Worm (Caenorhabditis elegans) whole organism, late embryonic: Measurements from ENCODE around the gene JC8.4.
A peak's percentile ranks its signal among the peaks of the same experiment; 100 is the strongest.

Source experiments
- C08G9.2 ChIP-seq: sonication (generic microtip); optimal IDR thresholded peaks from 2 replicates; lab custom pipeline; 2016; ENCODE audit warnings: mild to moderate bottlenecking, missing genetic modification characterization, moderate library complexity, missing compliant biosample characterization
- K02D7.2 ChIP-seq: sonication (generic microtip); optimal IDR thresholded peaks from 2 replicates; lab custom pipeline; 2017; ENCODE audit warnings: mild to moderate bottlenecking, missing genetic modification characterization, missing compliant biosample characterization
- ceh-2 ChIP-seq: sonication (generic microtip); optimal IDR thresholded peaks from 2 replicates; lab custom pipeline; 2016; ENCODE audit warnings: missing genotype, missing genetic modification characterization, missing compliant biosample characterization
- ceh-22 ChIP-seq: sonication (generic microtip); optimal IDR thresholded peaks from 2 replicates; lab custom pipeline; 2017; ENCODE audit warnings: missing biosample characterization, missing genetic modification characterization
- ceh-24 ChIP-seq: sonication (generic microtip); optimal IDR thresholded peaks from 2 replicates; lab custom pipeline; 2016; ENCODE audit warnings: mild to moderate bottlenecking, missing genetic modification characterization, missing compliant biosample characterization
- ceh-30 ChIP-seq: fragments of 150-350 bp; optimal IDR thresholded peaks from 2 replicates; lab custom pipeline; 2014; ENCODE audit warnings: missing biosample characterization, missing genetic modification characterization
- ceh-31 ChIP-seq: sonication (generic microtip); optimal IDR thresholded peaks from 2 replicates; lab custom pipeline; 2016; ENCODE audit warnings: missing genetic modification characterization, missing compliant biosample characterization
- ceh-34 ChIP-seq: sonication (generic microtip); optimal IDR thresholded peaks from 2 replicates; lab custom pipeline; 2016; ENCODE audit warnings: mild to moderate bottlenecking, missing genetic modification characterization, missing compliant biosample characterization
- ceh-45 ChIP-seq: fragments of 200-800 bp; sonication (Bioruptor generic); IDR thresholded peaks from 2 replicates; pipeline ENCODE4 v1.3.6; 2022; ENCODE audit warnings: missing genetic modification reagents, missing genetic modification characterization, missing compliant biosample characterization
- ceh-48 ChIP-seq: sonication (generic microtip); optimal IDR thresholded peaks from 2 replicates; lab custom pipeline; 2016; ENCODE audit warnings: missing genetic modification characterization, inconsistent platforms, missing compliant biosample characterization
- ceh-6 ChIP-seq: fragments of 200-800 bp; sonication (Bioruptor generic); optimal IDR thresholded peaks from 2 replicates; lab custom pipeline; 2018; ENCODE audit warnings: mild to moderate bottlenecking, missing genetic modification characterization, missing compliant biosample characterization
- ceh-9 ChIP-seq: sonication (generic microtip); optimal IDR thresholded peaks from 2 replicates; lab custom pipeline; 2016; ENCODE audit warnings: mild to moderate bottlenecking, missing genetic modification characterization, inconsistent platforms, missing compliant biosample characterization
- elt-2 ChIP-seq: sonication (generic microtip); optimal IDR thresholded peaks from 2 replicates; lab custom pipeline; 2016; ENCODE audit warnings: missing genetic modification reagents, missing genetic modification characterization, missing compliant biosample characterization
- fax-1 ChIP-seq: sonication (generic microtip); optimal IDR thresholded peaks from 2 replicates; lab custom pipeline; 2016; ENCODE audit warnings: missing genotype, missing genetic modification characterization, missing compliant biosample characterization
- hlh-30 ChIP-seq: sonication (generic microtip); optimal IDR thresholded peaks from 2 replicates; lab custom pipeline; 2017; ENCODE audit warnings: antibody characterized with exemption, missing genetic modification characterization, missing compliant biosample characterization; ENCODE audit not compliant: insufficient read depth
- hlh-6 ChIP-seq: sonication (generic microtip); optimal IDR thresholded peaks from 2 replicates; lab custom pipeline; 2016; ENCODE audit warnings: missing genotype, missing genetic modification characterization, missing compliant biosample characterization
- lin-11 ChIP-seq: fragments of 200-800 bp; sonication (Bioruptor generic); optimal IDR thresholded peaks from 2 replicates; lab custom pipeline; 2018; ENCODE audit warnings: mild to moderate bottlenecking, missing genetic modification characterization, missing compliant biosample characterization
- madf-2 ChIP-seq: sonication (generic microtip); optimal IDR thresholded peaks from 2 replicates; lab custom pipeline; 2017; ENCODE audit warnings: missing genetic modification characterization, missing compliant biosample characterization
- mec-3 ChIP-seq: sonication (generic microtip); optimal IDR thresholded peaks from 2 replicates; lab custom pipeline; 2016; ENCODE audit warnings: borderline replicate concordance, missing genetic modification characterization, missing compliant biosample characterization
- nfya-1 ChIP-seq: sonication (generic microtip); optimal IDR thresholded peaks from 2 replicates; lab custom pipeline; 2017; ENCODE audit warnings: missing genetic modification characterization, mild to moderate bottlenecking, missing compliant biosample characterization, antibody characterized with exemption, moderate library complexity
- nhr-11 ChIP-seq: fragments of 150-350 bp; optimal IDR thresholded peaks from 2 replicates; lab custom pipeline; 2014; ENCODE audit warnings: missing biosample characterization, missing genetic modification characterization
- nhr-232 ChIP-seq: sonication (generic microtip); optimal IDR thresholded peaks from 2 replicates; lab custom pipeline; 2016; ENCODE audit warnings: missing genetic modification characterization, missing compliant biosample characterization
- odd-2 ChIP-seq: sonication (generic microtip); optimal IDR thresholded peaks from 2 replicates; lab custom pipeline; 2017; ENCODE audit warnings: antibody characterized with exemption, mild to moderate bottlenecking, missing genetic modification characterization, missing compliant biosample characterization
- pag-3 ChIP-seq: sonication (generic microtip); optimal IDR thresholded peaks from 2 replicates; lab custom pipeline; 2016; ENCODE audit warnings: missing compliant biosample characterization, missing genetic modification characterization, borderline replicate concordance
- pros-1 ChIP-seq: fragments of 150-350 bp; optimal IDR thresholded peaks from 2 replicates; lab custom pipeline; 2014; ENCODE audit warnings: missing biosample characterization, missing genetic modification reagents, missing genetic modification characterization
- rnt-1 ChIP-seq: sonication (generic microtip); optimal IDR thresholded peaks from 2 replicates; lab custom pipeline; 2016; ENCODE audit warnings: missing genetic modification characterization, missing compliant biosample characterization
- sdc-2 ChIP-seq: sonication (generic microtip); optimal IDR thresholded peaks from 2 replicates; lab custom pipeline; 2016; ENCODE audit warnings: missing genotype, missing genetic modification characterization, missing compliant biosample characterization
- sox-2 ChIP-seq: fragments of 200-800 bp; sonication (Bioruptor generic); IDR thresholded peaks from 2 replicates; pipeline ENCODE4 v1.3.6; 2022; ENCODE audit warnings: missing genetic modification reagents, missing genetic modification characterization, missing compliant biosample characterization
- ttx-3 ChIP-seq: sonication (generic microtip); optimal IDR thresholded peaks from 2 replicates; lab custom pipeline; 2016; ENCODE audit warnings: missing genetic modification reagents, missing genetic modification characterization, missing compliant biosample characterization
- unc-42 ChIP-seq: sonication (generic microtip); optimal IDR thresholded peaks from 2 replicates; lab custom pipeline; 2016; ENCODE audit warnings: missing genotype, missing genetic modification characterization, missing compliant biosample characterization
- unc-86 ChIP-seq: sonication (generic microtip); optimal IDR thresholded peaks from 2 replicates; lab custom pipeline; 2016; ENCODE audit warnings: missing genetic modification characterization, missing compliant biosample characterization
- zip-5 ChIP-seq: sonication (generic microtip); optimal IDR thresholded peaks from 2 replicates; lab custom pipeline; 2016; ENCODE audit warnings: missing genetic modification characterization, missing compliant biosample characterization

Gene JC8.4

DNA sequence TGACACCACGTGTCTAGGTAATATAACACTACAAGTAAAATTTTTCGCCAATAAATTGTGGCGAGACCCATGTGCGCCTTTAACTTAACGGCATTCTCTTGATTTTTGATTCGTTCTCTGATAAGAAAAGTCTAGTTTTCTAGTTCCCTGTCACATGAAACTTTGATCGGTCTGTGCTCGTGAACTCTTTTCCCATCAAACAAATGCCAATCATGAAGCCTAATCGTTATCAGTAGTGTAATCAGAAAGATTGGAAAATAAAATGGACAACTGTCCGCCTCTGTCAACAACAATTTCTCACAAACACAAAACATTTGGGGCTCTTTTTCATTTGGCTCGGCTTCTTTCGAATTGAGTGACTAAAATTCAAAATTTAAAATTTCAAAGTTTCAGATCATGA lies 10.4 kb downstream of the JC8.4 start, which contains the start of gene ttr-45:
Gene ttr-45, plus strand, starts transcription at position 385 of the 400 bp plus-strand sequence.
- TF ChIP-seq unc-86 (tag; lab: Kevin White, UChicago) (no peak), elt-2 (tag; lab: Kevin White, UChicago) (peak; percentile 61), ceh-2 (tag; lab: Kevin White, UChicago) (no peak), ceh-6 (GFP tag; lab: Kevin White, UChicago) (no peak)
- TF ChIP-seq, all 69 proteins: peak for 1

DNA sequence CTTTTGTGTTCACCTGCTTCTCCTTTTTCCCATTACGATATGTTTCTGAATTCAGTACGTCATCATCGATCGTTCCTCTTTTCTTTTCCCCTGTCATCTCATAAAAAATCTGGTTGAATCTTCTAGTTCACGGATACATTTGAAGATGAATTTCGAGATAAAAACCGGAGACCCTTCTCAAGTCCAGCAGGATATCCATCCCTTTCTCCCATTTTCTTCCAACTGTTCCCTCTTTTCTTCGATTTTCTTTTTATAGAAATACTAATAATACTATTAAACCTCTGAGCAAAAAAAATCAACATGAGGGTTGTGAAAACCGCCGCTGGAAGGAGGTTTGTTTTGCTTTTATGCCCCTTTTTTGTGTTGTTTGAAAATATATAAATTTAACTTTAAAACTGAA lies 12.4 kb downstream of the JC8.4 start, which contains the start of gene bus-12:
Gene bus-12, plus strand, starts transcription at position 301 of the 400 bp plus-strand sequence.
- TF ChIP-seq nhr-232 (tag; lab: Kevin White, UChicago) (no peak), odd-2 (tag; lab: Kevin White, UChicago) (no peak), hlh-6 (no peak), C08G9.2 (tag; lab: Kevin White, UChicago) (no peak), ceh-9 (tag; lab: Kevin White, UChicago) (no peak), hlh-30 (no peak), pag-3 (tag; lab: Kevin White, UChicago) (no peak), ceh-22 (no peak), ttx-3 (tag; lab: Kevin White, UChicago) (no peak), lin-11 (tag; lab: Kevin White, UChicago) (no peak)

DNA sequence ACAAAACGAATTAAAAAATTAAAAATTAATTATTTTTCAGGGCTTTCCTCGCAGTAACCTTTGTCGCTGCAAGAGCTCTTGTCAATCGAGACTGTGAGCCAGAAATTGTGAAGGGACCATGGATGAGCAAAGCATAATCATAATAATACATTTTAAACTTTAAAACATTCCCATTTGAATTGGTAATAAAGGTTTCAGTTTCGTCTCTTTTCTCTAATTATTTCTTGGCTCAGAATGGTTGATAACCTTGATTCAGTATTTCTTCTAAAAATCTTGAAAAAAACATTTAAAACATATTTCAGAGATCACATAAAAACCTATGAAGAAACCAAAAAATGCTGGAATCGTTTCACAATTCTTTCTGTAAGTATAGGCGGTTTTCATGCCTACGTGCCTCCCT lies 15.4 kb downstream of the JC8.4 start, which contains the start of gene JC8.16:
Gene JC8.16, plus strand, starts transcription at position 301 of the 400 bp plus-strand sequence.
- no peak for TF ChIP-seq sox-2 (GFP tag; lab: Robert Waterston, UW)
- TF ChIP-seq nhr-232 (tag; lab: Kevin White, UChicago): no peak
- no peak for TF ChIP-seq ceh-34 (tag; lab: Kevin White, UChicago)
- TF ChIP-seq rnt-1 (tag; lab: Kevin White, UChicago): no peak
- no peak for TF ChIP-seq fax-1 (tag; lab: Kevin White, UChicago)

DNA sequence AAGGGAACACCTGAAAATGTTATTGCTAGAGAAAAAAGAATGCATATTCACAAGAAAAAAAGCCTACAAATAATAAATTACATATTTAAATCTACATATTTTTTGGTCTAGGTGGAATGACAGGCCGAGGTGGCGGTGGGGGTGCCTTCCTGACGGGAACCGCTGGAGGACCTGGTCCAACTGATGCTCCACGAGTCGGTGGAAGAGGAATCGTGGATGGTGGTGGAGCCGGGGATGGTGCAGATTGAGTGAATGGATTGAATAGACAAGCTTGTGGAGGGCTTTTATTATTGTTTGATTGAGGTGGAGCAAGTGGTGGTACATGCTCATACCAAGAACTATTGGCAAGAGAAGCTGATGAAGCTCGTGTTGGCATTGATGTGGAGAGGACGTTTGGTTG lies 18.3 kb downstream of the JC8.4 start:
- TF ChIP-seq unc-42 (tag; lab: Kevin White, UChicago): no peak
- no peak for TF ChIP-seq rnt-1 (tag; lab: Kevin White, UChicago)
- TF ChIP-seq ceh-45 (GFP tag; lab: Robert Waterston, UW): no peak
- no peak for TF ChIP-seq pros-1 (tag; lab: Kevin White, UChicago)
- no peak for TF ChIP-seq zip-5
- no peak for TF ChIP-seq odd-2 (tag; lab: Kevin White, UChicago)
- TF ChIP-seq hlh-6: no peak
- no peak for TF ChIP-seq ceh-30 (tag; lab: Kevin White, UChicago)
- no peak for TF ChIP-seq ceh-48
- TF ChIP-seq ceh-31 (tag; lab: Kevin White, UChicago): no peak
- TF ChIP-seq hlh-30: no peak
- TF ChIP-seq pag-3 (tag; lab: Kevin White, UChicago): no peak
- TF ChIP-seq nhr-11 (tag; lab: Kevin White, UChicago): no peak
- TF ChIP-seq mec-3 (tag; lab: Kevin White, UChicago): no peak
- no peak for TF ChIP-seq ceh-9 (tag; lab: Kevin White, UChicago)
- no peak for TF ChIP-seq sdc-2 (tag; lab: Kevin White, UChicago)
- no peak for TF ChIP-seq K02D7.2 (tag; lab: Kevin White, UChicago)
- no peak for TF ChIP-seq madf-2 (tag; lab: Kevin White, UChicago)

DNA sequence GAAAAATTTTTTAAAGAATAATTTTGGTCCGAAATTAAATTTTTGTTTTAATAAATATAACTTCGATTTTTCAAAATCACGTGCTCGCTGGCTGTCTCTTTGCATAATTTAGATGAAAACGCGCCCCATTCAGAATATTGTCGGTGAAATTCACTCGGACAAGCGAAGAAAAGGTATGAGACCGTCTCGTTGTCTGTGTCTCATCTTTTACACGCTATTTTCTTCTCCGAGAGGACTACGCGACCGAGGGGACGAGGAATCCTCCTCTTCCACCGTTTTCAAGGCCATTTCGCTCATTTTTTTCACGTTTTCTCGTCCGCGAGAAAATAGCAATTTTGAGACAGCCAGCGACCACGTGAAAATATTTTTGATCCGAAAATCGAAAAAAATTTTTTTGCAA lies 19.4 kb downstream of the JC8.4 start:
- peak; percentile 29 for TF ChIP-seq ceh-2 (tag; lab: Kevin White, UChicago)

DNA sequence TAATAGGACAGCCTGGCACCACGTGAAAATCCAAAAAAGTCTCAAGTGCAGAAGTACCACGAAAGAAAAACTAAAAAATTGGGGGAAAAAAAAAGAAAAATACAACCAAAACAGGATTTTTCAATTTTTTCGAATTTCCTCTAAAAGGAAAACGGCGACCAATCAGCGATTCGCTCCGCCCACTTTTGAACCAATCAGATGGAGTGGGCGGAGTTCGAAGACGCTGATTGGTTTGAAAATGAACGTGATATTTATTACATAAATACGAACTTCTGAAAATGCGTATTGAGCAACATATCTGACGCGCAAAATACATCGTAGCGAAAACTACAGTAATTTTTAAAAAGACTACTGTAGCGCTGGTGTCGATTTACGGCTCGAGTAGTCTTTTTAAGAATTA lies 24.9 kb downstream of the JC8.4 start:
- TF ChIP-seq nfya-1 (tag; lab: Kevin White, UChicago): peak; percentile 84
- no peak for TF ChIP-seq ceh-24 (tag; lab: Kevin White, UChicago)
